Worm (Caenorhabditis elegans): Measurements from ENCODE around the gene fat-4.

Gene fat-4

DNA sequence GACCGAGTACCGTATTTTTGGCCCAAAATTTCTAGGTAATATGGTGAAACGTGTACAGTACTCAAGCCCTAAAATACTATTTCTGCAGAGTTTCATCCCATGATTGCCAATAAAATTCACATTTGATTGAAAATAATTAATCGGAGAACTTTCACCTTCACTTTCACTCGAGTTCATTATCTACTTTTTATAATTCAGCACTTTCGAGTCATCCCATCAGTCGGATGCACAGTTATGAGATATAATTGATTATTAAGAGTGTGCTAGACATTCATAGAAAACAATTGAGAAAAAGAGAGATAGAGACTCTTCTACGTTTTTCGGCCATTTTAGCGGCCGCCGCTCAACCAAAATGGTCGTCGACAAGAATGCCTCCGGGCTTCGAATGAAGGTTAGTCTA, 3.5 kb downstream of the fat-4 start, which contains the start of gene fat-3 (continued):
- TF ChIP-seq daf-16 (GFP tag; optimal IDR thresholded peaks at IDR 0.05) = no peak
- TF ChIP-seq daf-16 (tag; optimal IDR thresholded peaks at IDR 0.05) = peak; percentile 68
- peak; percentile 62 for TF ChIP-seq dmd-6 (GFP tag; IDR thresholded peaks at IDR 0.05)
- TF ChIP-seq T26A8.4 (GFP tag; IDR thresholded peaks at IDR 0.05) = no peak
- TF ChIP-seq dmd-8 (GFP tag; IDR thresholded peaks at IDR 0.05) = no peak
- TF ChIP-seq egl-27 (tag; optimal IDR thresholded peaks at IDR 0.05) = no peak
- TF ChIP-seq nhr-76 (tag; optimal IDR thresholded peaks at IDR 0.05) = no peak
- TF ChIP-seq unc-130 (GFP tag; optimal IDR thresholded peaks at IDR 0.05) = no peak
- no peak for TF ChIP-seq unc-62 (GFP tag; optimal IDR thresholded peaks at IDR 0.05 in 1 of 2)
- no peak for TF ChIP-seq unc-62 (tag; optimal IDR thresholded peaks at IDR 0.05)
- TF ChIP-seq lin-38 (GFP tag; IDR thresholded peaks at IDR 0.05) = no peak

DNA sequence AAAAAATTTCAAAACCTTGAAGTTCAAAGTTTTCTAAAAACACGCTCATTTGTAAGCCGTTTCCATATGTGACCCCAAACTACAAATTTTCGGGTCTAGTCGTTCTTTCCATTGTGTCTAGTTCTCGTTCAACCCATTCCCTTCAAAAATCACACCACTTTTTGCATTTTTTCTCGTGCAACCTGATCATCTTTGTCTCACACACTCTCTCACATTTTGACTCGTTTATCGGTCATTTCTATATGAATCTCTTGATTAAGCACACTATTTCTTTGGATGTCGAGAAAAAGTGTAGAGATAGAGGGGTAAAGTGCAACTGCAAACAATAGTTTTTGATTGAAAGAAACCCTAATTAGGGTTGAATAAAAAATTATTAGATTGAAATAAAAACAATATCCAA, 4.3 kb downstream of the fat-4 start:
- no peak for TF ChIP-seq ceh-28 (tag; optimal IDR thresholded peaks at IDR 0.05)
- no peak for TF ChIP-seq daf-8 (GFP tag; IDR thresholded peaks at IDR 0.05)
- no peak for TF ChIP-seq egl-43 (GFP tag; IDR thresholded peaks at IDR 0.05)
- TF ChIP-seq ceh-82 (tag; optimal IDR thresholded peaks at IDR 0.05) = no peak
- TF ChIP-seq fos-1 (tag; optimal IDR thresholded peaks at IDR 0.05) = no peak
- no peak for TF ChIP-seq attf-4 (tag; optimal IDR thresholded peaks at IDR 0.05)
- TF ChIP-seq tag-97 (GFP tag; IDR thresholded peaks at IDR 0.05) = no peak
- TF ChIP-seq mxl-2 (GFP tag; conservative IDR thresholded peaks at IDR 0.05) = no peak
- TF ChIP-seq F10B5.3 (tag; optimal IDR thresholded peaks at IDR 0.05) = no peak
- TF ChIP-seq mes-2 (tag; optimal IDR thresholded peaks at IDR 0.05; ENCODE audit: poor library complexity, severe bottlenecking) = peak; percentile 72
- TF ChIP-seq lsy-2 (tag; optimal IDR thresholded peaks at IDR 0.05) = peak in 1 of 2 experiments; percentile 71
- peak; percentile 43 for TF ChIP-seq nhr-48 (tag; optimal IDR thresholded peaks at IDR 0.05)
- TF ChIP-seq arid-1 (GFP tag; conservative IDR thresholded peaks at IDR 0.05) = no peak
- TF ChIP-seq mxl-3 (GFP tag; optimal IDR thresholded peaks at IDR 0.05) = peak; percentile 64
- peak; percentile 3 for TF ChIP-seq dpl-1 (GFP tag; optimal IDR thresholded peaks at IDR 0.05)
- TF ChIP-seq madf-9 (GFP tag; conservative IDR thresholded peaks at IDR 0.05) = no peak
- peak; percentile 79 for TF ChIP-seq mep-1 (tag; optimal IDR thresholded peaks at IDR 0.05)
- no peak for TF ChIP-seq nhr-42 (GFP tag; IDR thresholded peaks at IDR 0.05)
- TF ChIP-seq nhr-41 (GFP tag; IDR thresholded peaks at IDR 0.05) = no peak
- TF ChIP-seq ztf-7 (tag; optimal IDR thresholded peaks at IDR 0.05) = no peak
- peak; percentile 87 for TF ChIP-seq hlh-30 (tag; optimal IDR thresholded peaks at IDR 0.05; ENCODE audit: insufficient read depth)
- no peak for TF ChIP-seq lin-29 (GFP tag; IDR thresholded peaks at IDR 0.05)
- peak in 1 of 2 experiments; percentile 97 for TF ChIP-seq unc-62 (GFP tag; optimal IDR thresholded peaks at IDR 0.05 in 1 of 2)
- no peak for TF ChIP-seq unc-62 (tag; optimal IDR thresholded peaks at IDR 0.05)
- TF ChIP-seq zip-2 (tag; optimal IDR thresholded peaks at IDR 0.05) = no peak
- TF ChIP-seq pha-4 (GFP tag; IDR thresholded peaks at IDR 0.05) = no peak
- TF ChIP-seq pha-4 (tag; optimal IDR thresholded peaks at IDR 0.05) = peak; percentile 21
- TF ChIP-seq ceh-32 (tag; optimal IDR thresholded peaks at IDR 0.05; ENCODE audit: poor library complexity) = no peak
- no peak for TF ChIP-seq ctbp-1 (GFP tag; IDR thresholded peaks at IDR 0.05)
- no peak for TF ChIP-seq zip-11 (GFP tag; IDR thresholded peaks at IDR 0.05)
- TF ChIP-seq hmg-1.1 (GFP tag; IDR thresholded peaks at IDR 0.05) = no peak
- TF ChIP-seq saeg-2 (GFP tag; IDR thresholded peaks at IDR 0.05) = no peak
- TF ChIP-seq nhr-102 (tag; optimal IDR thresholded peaks at IDR 0.05) = no peak
- TF ChIP-seq lin-15B (tag; optimal IDR thresholded peaks at IDR 0.05) = no peak
- no peak for TF ChIP-seq F37D6.2 (tag; optimal IDR thresholded peaks at IDR 0.05)
- no peak for TF ChIP-seq fkh-10 (GFP tag; optimal IDR thresholded peaks at IDR 0.05)
- TF ChIP-seq gei-8 (GFP tag; optimal IDR thresholded peaks at IDR 0.05) = no peak
- TF ChIP-seq lin-39 (tag; optimal IDR thresholded peaks at IDR 0.05) = no peak
- TF ChIP-seq cey-2 (tag; optimal IDR thresholded peaks at IDR 0.05; ENCODE audit: borderline replicate concordance, insufficient read depth) = no peak
- no peak for TF ChIP-seq dmd-8 (GFP tag; IDR thresholded peaks at IDR 0.05)
- TF ChIP-seq nhr-237 (tag; optimal IDR thresholded peaks at IDR 0.05) = no peak
- TF ChIP-seq D1046.2 (GFP tag; IDR thresholded peaks at IDR 0.05) = no peak
- no peak for TF ChIP-seq Y105C5A.15 (GFP tag; IDR thresholded peaks at IDR 0.05)
